Worm (Caenorhabditis elegans): ENCODE data around the gene K11H12.3.

DNA sequence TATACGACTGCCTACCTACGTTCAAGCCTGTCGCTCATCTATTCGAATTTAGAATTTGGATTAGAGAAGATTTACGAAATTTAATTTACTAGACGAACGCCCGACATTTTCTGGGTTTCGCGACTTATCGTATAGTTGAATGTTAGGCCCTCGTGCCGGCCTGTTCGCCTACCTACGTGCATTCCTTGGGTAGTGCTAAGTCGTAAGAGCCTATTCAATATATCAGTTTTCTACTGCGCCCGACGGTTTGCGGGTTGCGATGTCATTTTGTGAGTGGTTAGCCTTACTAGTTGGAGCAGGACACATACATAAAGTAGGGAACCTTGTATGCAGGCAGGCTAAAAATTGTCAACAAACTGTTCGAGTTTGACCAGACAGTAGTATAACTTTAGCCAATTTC is 50.3 kb downstream of the K11H12.3 start:
- TF ChIP-seq elt-3 (tag; optimal IDR thresholded peaks at IDR 0.05) (no peak), ama-1 (optimal IDR thresholded peaks at IDR 0.05) (no peak), elt-2 (tag; optimal IDR thresholded peaks at IDR 0.05) (no peak), nhr-237 (tag; optimal IDR thresholded peaks at IDR 0.05) (no peak), ZK546.5 (tag; optimal IDR thresholded peaks at IDR 0.05) (no peak), unc-62 (GFP tag; optimal IDR thresholded peaks at IDR 0.05) (no peak), ceh-82 (tag; optimal IDR thresholded peaks at IDR 0.05) (no peak), tbx-2 (tag; optimal IDR thresholded peaks at IDR 0.05) (no peak), nhr-25 (tag; optimal IDR thresholded peaks at IDR 0.05) (no peak), nhr-28 (tag; optimal IDR thresholded peaks at IDR 0.05) (no peak), elt-1 (tag; optimal IDR thresholded peaks at IDR 0.05) (no peak), unc-39 (tag; optimal IDR thresholded peaks at IDR 0.05) (no peak), nhr-77 (tag; optimal IDR thresholded peaks at IDR 0.05) (no peak), fos-1 (tag; optimal IDR thresholded peaks at IDR 0.05) (no peak)

Data from whole organism, L3 larva.